Worm (Caenorhabditis elegans): ENCODE data around the gene gtbp-1.

Gene gtbp-1

DNA sequence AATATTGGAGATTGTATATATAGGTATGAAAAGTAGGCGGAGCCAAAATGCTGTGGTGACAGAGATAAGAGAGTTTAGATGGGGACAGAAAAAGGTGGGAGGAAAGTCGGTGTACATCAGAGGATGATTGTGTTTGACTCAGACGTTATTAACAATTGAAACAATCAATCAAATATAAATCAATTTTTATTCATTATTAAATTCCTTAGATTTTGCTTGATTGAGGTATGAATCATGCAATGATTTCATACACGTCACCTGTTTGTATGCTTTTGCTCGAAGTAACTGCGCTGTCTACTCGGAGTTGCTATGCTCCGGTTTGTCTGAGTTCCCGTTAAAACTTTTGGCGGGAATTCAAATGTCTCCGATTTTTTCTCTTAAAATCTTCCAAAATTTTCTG, 13.6 kb downstream of the gtbp-1 start, which contains the start of gene C04G2.10:
TSS of gene C04G2.10 (plus strand) at position 301 of the 400 bp plus-strand sequence.
- TF ChIP-seq hmg-11 (tag; optimal IDR thresholded peaks at IDR 0.05) (no peak), ceh-28 (tag; optimal IDR thresholded peaks at IDR 0.05) (no peak), elt-1 (tag; optimal IDR thresholded peaks at IDR 0.05) (no peak), egl-27 (tag; optimal IDR thresholded peaks at IDR 0.05) (no peak), unc-39 (tag; optimal IDR thresholded peaks at IDR 0.05) (no peak), eor-1 (tag; optimal IDR thresholded peaks at IDR 0.05) (no peak)

DNA sequence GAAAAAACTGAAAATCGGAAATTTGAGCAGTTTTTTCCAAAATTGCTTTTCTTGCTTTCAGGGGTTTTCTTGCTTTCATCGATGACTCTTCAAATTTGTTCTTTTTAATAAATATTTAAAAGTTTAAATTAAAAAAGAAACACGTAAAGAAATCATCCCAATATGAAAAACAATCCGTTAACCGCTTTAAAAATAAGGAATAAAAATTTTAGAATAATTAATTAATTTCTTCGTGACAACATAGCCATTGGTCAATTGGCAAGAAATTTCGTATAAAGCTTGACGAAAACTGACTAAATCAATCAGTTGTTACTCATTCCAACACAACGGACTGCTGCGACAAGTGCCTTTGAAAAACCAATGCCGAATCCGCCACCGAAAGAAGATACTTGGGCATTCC, 16.2 kb downstream of the gtbp-1 start, which contains the start of gene nsph-3.2:
TSS of gene nsph-3.2 (plus strand) at position 301 of the 400 bp plus-strand sequence.
- TF ChIP-seq nhr-67 (tag; optimal IDR thresholded peaks at IDR 0.05) (no peak), jun-1 (tag; optimal IDR thresholded peaks at IDR 0.05) (no peak), nhr-77 (tag; optimal IDR thresholded peaks at IDR 0.05) (no peak), fos-1 (tag; optimal IDR thresholded peaks at IDR 0.05) (no peak), ztf-4 (tag; optimal IDR thresholded peaks at IDR 0.05) (no peak), ztf-11 (tag; optimal IDR thresholded peaks at IDR 0.05) (no peak), lsy-12 (tag; optimal IDR thresholded peaks at IDR 0.05) (no peak)

DNA sequence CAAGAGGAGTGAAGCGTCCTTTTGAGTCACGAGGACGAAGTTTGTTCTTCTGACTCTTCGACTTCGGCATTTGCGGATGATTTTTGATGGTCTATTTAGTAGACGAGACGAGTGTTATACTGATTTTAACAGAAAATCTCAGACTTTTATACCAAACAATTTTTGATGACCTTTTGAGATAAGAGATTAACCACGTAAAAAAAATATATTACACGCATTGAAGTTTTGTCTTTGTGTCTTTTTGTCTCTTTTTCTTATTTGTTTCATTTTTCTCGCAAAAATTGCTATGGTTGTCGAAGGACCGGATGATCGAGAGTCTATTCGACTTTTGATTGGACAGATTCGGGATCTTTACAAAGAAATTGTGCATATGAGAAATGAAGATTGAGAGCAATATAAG, 17.3 kb downstream of the gtbp-1 start, which contains the start of gene spch-1:
TSS of gene spch-1 (minus strand) at position 101 of the 400 bp plus-strand sequence.
- TF ChIP-seq unc-39 (tag; optimal IDR thresholded peaks at IDR 0.05): no peak
- no peak for TF ChIP-seq mdl-1 (tag; optimal IDR thresholded peaks at IDR 0.05)
- no peak for TF ChIP-seq daf-12 (tag; optimal IDR thresholded peaks at IDR 0.05)
- TF ChIP-seq tbx-2 (tag; optimal IDR thresholded peaks at IDR 0.05): no peak
- no peak for TF ChIP-seq nhr-28 (tag; optimal IDR thresholded peaks at IDR 0.05)
- TF ChIP-seq zag-1 (tag; optimal IDR thresholded peaks at IDR 0.05): no peak
- no peak for TF ChIP-seq ztf-4 (tag; optimal IDR thresholded peaks at IDR 0.05)
- TF ChIP-seq ceh-9 (tag; optimal IDR thresholded peaks at IDR 0.05): no peak
- TF ChIP-seq nhr-76 (tag; optimal IDR thresholded peaks at IDR 0.05): no peak
- TF ChIP-seq fkh-2 (tag; optimal IDR thresholded peaks at IDR 0.05): no peak
- TF ChIP-seq elt-2 (tag; optimal IDR thresholded peaks at IDR 0.05): no peak
- TF ChIP-seq lin-39 (tag; optimal IDR thresholded peaks at IDR 0.05): no peak
- no peak for TF ChIP-seq ceh-82 (tag; optimal IDR thresholded peaks at IDR 0.05)
- TF ChIP-seq nhr-12 (tag; optimal IDR thresholded peaks at IDR 0.05): no peak
- no peak for TF ChIP-seq pqm-1 (tag; optimal IDR thresholded peaks at IDR 0.05)
- TF ChIP-seq nhr-77 (tag; optimal IDR thresholded peaks at IDR 0.05): no peak
- no peak for TF ChIP-seq nhr-23 (tag; optimal IDR thresholded peaks at IDR 0.05)

DNA sequence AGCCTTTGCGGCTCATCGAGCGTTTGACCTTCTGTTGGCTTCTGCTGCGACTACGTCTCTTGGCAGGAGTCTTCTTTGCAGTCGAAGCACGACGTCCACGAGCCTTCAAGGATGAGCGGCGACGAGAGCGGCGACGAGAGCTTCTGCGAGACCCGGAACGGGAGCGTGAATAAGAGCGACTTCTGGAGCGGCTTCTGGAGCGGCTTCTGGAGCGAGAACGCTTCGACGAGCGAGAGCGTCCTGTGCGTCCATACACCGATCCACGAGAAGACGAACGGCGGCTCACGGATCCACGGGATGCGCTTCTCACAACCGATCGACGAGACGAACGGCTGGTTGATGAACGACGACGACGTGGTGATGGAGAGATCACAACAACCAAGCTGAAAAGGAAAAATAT, 17.9 kb downstream of the gtbp-1 start:
- TF ChIP-seq aly-2 (tag; optimal IDR thresholded peaks at IDR 0.05): no peak
- no peak for TF ChIP-seq daf-12 (tag; optimal IDR thresholded peaks at IDR 0.05)
- no peak for TF ChIP-seq lsy-12 (tag; optimal IDR thresholded peaks at IDR 0.05)
- no peak for TF ChIP-seq fkh-10 (GFP tag; optimal IDR thresholded peaks at IDR 0.05)
- no peak for TF ChIP-seq egl-5 (tag; optimal IDR thresholded peaks at IDR 0.05)
- no peak for TF ChIP-seq egl-27 (tag; optimal IDR thresholded peaks at IDR 0.05)
- no peak for TF ChIP-seq ama-1 (optimal IDR thresholded peaks at IDR 0.05)
- no peak for TF ChIP-seq nhr-76 (tag; optimal IDR thresholded peaks at IDR 0.05)
- no peak for TF ChIP-seq snpc-4 (tag; optimal IDR thresholded peaks at IDR 0.05)
- no peak for TF ChIP-seq ceh-28 (tag; optimal IDR thresholded peaks at IDR 0.05)
- TF ChIP-seq zag-1 (tag; optimal IDR thresholded peaks at IDR 0.05): no peak
- TF ChIP-seq nhr-77 (tag; optimal IDR thresholded peaks at IDR 0.05): no peak
- TF ChIP-seq nhr-43 (tag; optimal IDR thresholded peaks at IDR 0.05; ENCODE audit: poor library complexity, severe bottlenecking): no peak

DNA sequence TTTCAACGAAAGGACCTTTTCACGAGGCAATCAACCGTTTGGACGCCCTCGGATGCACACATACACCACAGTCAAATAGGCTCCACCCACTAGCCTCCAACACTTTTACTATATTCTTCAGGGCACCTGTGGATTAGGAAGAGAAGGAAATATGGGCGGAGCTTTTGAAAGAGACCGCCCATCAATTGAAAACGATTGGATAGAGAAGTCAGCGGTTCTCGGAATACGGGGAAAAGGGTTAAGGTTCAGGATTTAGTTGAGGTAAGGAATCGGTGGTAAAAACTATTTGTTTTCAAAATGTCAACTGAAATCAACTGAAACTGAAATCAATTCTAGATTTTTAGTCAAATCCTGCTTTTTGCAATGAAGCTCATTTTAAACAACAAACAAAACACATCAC, 18.3 kb downstream of the gtbp-1 start, which contains the start of gene egl-38:
TSS of gene egl-38 (minus strand) at position 101 of the 400 bp plus-strand sequence.
- TF ChIP-seq zag-1 (tag; optimal IDR thresholded peaks at IDR 0.05) (no peak), lsy-12 (tag; optimal IDR thresholded peaks at IDR 0.05) (no peak), fkh-10 (GFP tag; optimal IDR thresholded peaks at IDR 0.05) (no peak), elt-3 (tag; optimal IDR thresholded peaks at IDR 0.05) (no peak), ztf-4 (tag; optimal IDR thresholded peaks at IDR 0.05) (no peak), elt-1 (tag; optimal IDR thresholded peaks at IDR 0.05) (no peak), elt-2 (tag; optimal IDR thresholded peaks at IDR 0.05) (no peak), sea-2 (GFP tag; optimal IDR thresholded peaks at IDR 0.05) (no peak), pha-4 (tag; optimal IDR thresholded peaks at IDR 0.05) (no peak), fkh-2 (tag; optimal IDR thresholded peaks at IDR 0.05) (no peak), ZK546.5 (tag; optimal IDR thresholded peaks at IDR 0.05) (no peak), hmg-11 (tag; optimal IDR thresholded peaks at IDR 0.05) (no peak), nhr-77 (tag; optimal IDR thresholded peaks at IDR 0.05) (no peak), nhr-23 (tag; optimal IDR thresholded peaks at IDR 0.05) (no peak), lin-15B (tag; optimal IDR thresholded peaks at IDR 0.05) (no peak)

Data from whole organism, L3 larva.